Fruit fly (Drosophila melanogaster) S2 (cell line): ENCODE measurements around the gene Lsp2.

ENCODE experiments used
- CG8478 ChIP-seq: fragments of >200 bp; optimal IDR thresholded peaks from 2 replicates; lab custom pipeline; 2018
- CTCF ChIP-seq, 2 experiments: fragments of >200 bp; optimal IDR thresholded peaks; 2 replicates each; lab custom pipeline; 2018

DNA sequence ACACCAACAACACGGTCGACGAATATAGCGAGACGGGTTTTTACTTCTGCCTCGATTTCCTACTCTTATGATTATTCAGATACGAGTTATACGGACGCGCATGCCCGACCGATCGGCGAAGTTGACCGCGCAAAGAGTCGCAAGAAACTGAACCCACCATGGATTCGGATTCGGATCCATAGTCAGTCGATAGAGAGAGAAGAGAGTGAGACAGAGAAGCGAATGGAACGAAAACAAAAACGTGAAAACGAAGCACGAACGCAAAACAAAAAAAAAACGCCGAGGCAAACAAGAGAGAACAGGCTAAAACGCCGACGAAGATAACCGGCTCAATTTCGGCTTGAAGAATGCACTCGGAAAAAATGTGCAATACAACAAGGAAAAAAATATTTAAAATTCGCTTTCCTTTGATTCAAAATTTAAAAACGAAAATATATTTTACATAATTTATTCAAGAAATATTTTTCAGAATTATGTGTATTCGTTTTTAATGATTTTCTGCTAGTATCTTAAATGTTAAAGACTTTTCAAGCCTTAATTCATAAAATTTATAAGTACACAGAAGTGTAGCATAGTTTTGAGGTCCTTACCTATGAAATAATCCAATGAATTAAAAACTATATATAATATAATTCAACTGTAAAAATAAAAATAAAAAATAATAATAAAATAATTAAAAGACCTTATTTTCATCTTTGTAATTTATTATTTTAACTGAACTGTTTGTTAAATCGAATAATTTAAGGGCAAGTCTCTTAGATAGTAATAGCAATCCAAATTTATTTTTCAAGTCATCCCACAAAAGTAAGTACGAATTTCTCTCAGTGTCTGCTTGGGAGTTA, 47.3 kb upstream of the Lsp2 start, which contains the start of gene Sema5c:
- no peak for TF ChIP-seq CTCF (optimal IDR thresholded peaks at IDR 0.05; lab: Kevin White, UChicago)
- no peak for TF ChIP-seq CG8478 (lab: Kevin White, UChicago)
